Worm (Caenorhabditis elegans) whole organism, L4/young adult: ENCODE data around the gene cnnm-5.

Experiments
- W03F9.2 ChIP-seq: fragments of 150-350 bp; optimal IDR thresholded peaks from 2 replicates; lab custom pipeline; 2014; ENCODE audit warnings: missing biosample characterization, missing genetic modification characterization
- dao-5 ChIP-seq: sonication (generic microtip); optimal IDR thresholded peaks from 2 replicates; lab custom pipeline; 2016; ENCODE audit warnings: missing genotype, missing genetic modification characterization, moderate library complexity, missing compliant biosample characterization
- him-1 ChIP-seq: sonication (generic microtip); optimal IDR thresholded peaks from 2 replicates; lab custom pipeline; 2016; ENCODE audit warnings: missing genotype, missing genetic modification reagents, missing genetic modification characterization, missing compliant biosample characterization

The cnnm-5 gene

DNA sequence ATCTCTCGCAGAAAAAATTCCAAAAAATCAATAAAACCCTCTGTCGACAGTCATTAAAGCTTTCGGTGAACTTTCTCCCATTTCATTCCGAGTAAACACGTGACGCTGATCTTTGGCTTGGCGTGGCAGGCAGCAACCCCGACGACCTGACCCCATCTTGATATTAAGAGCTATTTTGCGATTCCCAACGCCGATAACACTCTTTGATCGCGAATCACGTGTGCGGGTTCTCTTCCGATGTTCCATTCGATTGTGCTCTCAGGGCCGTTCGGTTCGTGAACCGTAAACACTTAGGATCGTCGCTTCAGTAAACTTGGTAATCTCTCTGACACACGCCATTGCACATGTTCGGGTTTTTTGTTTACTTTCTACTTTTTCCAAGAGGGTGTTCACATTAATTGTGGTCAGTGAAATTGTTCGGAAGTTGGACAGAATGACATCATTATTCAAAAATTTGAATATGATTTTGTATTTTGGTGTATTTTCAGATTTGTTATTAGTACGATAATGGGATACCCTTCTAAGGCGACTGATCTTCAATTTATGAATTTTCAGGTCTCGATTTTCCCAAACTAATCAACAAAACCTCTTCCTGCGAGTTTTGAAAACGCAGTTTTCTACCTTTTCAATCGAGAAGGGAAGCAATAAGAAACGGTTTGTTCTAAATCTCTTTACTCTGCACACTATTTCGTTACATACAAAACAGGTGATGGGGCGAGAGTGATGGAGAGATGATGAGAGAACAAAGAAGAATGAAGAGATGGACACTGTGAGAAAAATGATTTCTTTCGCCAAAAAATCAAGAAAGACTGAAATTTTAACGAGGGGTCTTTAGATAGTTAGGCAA is 31.6 kb downstream of the cnnm-5 start:
- TF ChIP-seq him-1 (tag; lab: Kevin White, UChicago) (no peak), W03F9.2 (tag; lab: Kevin White, UChicago) (no peak), dao-5 (no peak)

DNA sequence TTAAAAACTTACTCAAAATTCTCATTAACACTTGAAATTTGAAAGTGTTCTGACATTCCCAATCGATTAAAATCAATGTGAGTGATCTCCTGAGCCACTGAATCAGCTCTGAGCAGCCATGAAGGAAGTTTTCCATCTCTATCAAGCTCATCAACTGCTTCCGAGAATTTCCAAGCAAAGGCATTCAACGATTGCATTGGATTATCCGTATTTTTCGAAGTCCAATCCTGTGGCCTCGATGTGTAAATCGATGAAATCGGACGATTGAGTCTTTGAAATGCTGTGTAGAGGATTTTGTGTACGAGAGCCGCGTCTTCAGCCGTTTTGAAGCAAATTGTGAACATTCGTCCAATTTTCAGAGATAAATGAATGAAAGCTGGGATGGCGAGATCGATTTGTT is 33.1 kb downstream of the cnnm-5 start:
- TF ChIP-seq W03F9.2 (tag; lab: Kevin White, UChicago) (no peak), him-1 (tag; lab: Kevin White, UChicago) (no peak), dao-5 (no peak)

ce11 chrIII:3790855-3791254 is 38.1 kb downstream of the cnnm-5 start:
- TF ChIP-seq dao-5: no peak
- TF ChIP-seq W03F9.2 (tag; lab: Kevin White, UChicago): no peak
- TF ChIP-seq him-1 (tag; lab: Kevin White, UChicago): no peak

DNA sequence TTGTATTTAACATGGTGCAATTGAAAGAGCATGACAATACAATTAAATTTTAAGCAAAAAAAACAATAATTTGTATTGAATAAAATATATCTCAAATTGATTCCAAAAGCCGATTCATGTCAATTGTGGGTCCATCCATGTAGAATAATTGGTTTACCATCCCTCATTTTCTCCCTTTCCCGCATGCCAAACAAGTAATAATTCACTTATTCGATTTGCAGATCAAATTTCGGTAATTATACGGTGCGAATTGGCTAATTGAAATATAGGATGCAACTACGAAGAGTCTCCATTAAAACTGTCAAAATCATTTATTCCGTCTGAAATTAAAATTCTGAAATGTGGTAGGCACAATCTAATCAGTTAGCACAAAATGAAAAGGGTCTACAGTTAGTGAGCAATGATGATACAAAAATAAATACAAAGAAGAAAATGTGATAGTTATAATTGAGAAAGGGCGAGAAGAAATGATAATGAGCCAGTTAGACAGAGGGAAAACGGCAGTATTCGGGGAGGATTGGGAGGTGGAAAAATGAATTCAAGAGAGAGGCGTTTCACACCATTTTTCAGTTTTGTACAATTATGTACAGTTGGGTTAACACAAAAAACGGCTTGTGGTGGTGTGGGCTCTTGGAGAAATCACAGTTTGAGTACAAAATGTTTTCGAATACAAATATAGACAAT is 39.2 kb downstream of the cnnm-5 start:
- TF ChIP-seq dao-5: no peak
- no peak for TF ChIP-seq him-1 (tag; lab: Kevin White, UChicago)
- no peak for TF ChIP-seq W03F9.2 (tag; lab: Kevin White, UChicago)

ce11 chrIII:3786427-3786935 is 42.5 kb downstream of the cnnm-5 start, which contains the start of gene acy-3:
Gene acy-3, minus strand, starts transcription at chrIII:3786477.
- TF ChIP-seq W03F9.2 (tag; lab: Kevin White, UChicago) (no peak), him-1 (tag; lab: Kevin White, UChicago) (no peak), dao-5 (no peak)

- TF ChIP-seq W03F9.2 (tag; lab: Kevin White, UChicago): no peak
- no peak for TF ChIP-seq dao-5
- TF ChIP-seq him-1 (tag; lab: Kevin White, UChicago): no peak
Observed at ce11 chrIII:3785094-3785493, 43.9 kb downstream of the cnnm-5 start.

DNA sequence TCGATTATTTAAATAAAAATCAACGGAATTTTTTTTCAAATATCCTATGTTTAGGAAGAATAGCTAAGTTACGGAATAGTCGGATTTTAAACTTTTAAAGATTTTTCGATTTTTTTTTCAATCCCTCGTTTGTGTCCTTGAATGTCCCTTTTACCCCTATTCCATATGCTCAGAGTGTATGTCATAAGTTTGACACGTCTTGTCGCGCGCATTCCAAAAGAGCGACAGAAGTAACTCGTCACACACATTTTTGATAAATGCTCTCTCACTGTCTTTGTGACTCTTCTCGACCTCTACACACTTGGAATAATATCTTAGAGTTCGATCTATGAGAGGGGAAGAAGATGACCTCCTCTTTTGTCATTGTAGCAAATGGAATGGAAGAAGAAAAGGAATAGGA is 45.1 kb downstream of the cnnm-5 start:
- no peak for TF ChIP-seq dao-5
- no peak for TF ChIP-seq him-1 (tag; lab: Kevin White, UChicago)

DNA sequence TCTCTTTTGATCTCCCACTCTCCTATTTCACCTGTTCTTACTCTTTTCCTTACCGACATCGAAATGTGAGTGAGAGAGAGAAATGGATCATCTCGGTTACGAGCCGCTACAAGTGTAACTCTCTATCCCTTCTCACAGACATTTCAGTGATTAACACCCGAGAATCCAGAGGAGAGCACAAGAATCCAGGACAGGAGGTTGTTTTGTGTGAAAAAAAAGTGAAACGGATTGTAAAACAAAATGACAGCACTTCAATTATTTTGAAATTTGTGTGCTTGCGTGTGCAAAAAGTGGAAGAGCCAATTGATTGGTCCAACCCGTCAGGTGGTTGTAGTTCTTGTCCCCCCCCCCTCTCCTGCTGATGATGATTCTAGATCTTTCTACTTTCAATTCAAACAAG is 46.2 kb downstream of the cnnm-5 start:
- no peak for TF ChIP-seq W03F9.2 (tag; lab: Kevin White, UChicago)
- no peak for TF ChIP-seq dao-5
- no peak for TF ChIP-seq him-1 (tag; lab: Kevin White, UChicago)

DNA sequence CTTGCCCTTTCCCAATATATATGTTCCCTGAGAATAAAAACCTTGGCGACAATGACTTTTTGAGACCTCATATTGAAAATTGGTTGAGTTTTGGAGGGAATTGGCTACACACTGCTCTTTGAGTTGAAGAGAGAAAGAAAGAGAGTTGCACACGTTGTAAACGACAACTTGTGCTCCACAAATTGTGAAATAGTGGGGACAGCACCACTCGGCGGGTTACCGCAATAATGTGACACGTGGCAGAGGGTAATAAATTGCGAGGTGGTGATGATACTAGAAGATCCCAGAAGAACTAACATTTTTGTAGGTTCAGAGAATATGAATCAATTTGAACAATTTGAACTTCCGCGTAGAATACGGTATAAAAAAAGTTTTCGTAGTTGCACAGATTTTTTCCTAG is 47.2 kb downstream of the cnnm-5 start:
- TF ChIP-seq dao-5 (no peak), him-1 (tag; lab: Kevin White, UChicago) (no peak), W03F9.2 (tag; lab: Kevin White, UChicago) (no peak)
